Worm (Caenorhabditis elegans) whole organism, L4 larva: Measurements from ENCODE around the gene kcnl-1.

ENCODE experiments used
- D1046.2 ChIP-seq: fragments of 200-800 bp; sonication (Bioruptor generic); IDR thresholded peaks from 2 replicates; pipeline ENCODE4 v1.3.6; 2022; ENCODE audit warnings: missing genetic modification characterization, missing compliant biosample characterization
- F37D6.2 ChIP-seq: sonication (generic microtip); optimal IDR thresholded peaks from 2 replicates; lab custom pipeline; 2016; ENCODE audit warnings: mild to moderate bottlenecking, missing genetic modification characterization, missing compliant biosample characterization
- F44E2.7 ChIP-seq: fragments of 200-800 bp; sonication (Bioruptor generic); IDR thresholded peaks from 2 replicates; pipeline ENCODE4 v2.1.2; 2022; ENCODE audit warnings: missing genetic modification characterization, missing compliant biosample characterization
- F49E8.2 ChIP-seq: sonication (generic microtip); optimal IDR thresholded peaks from 2 replicates; lab custom pipeline; 2016; ENCODE audit warnings: missing compliant biosample characterization, mild to moderate bottlenecking, missing genetic modification characterization, borderline replicate concordance
- T20F7.1 ChIP-seq: fragments of 200-800 bp; sonication (Bioruptor generic); optimal IDR thresholded peaks from 2 replicates; lab custom pipeline; 2018; ENCODE audit warnings: mild to moderate bottlenecking, missing genetic modification characterization, missing compliant biosample characterization
- Y75B8A.6 ChIP-seq: fragments of 200-800 bp; sonication (Bioruptor generic); IDR thresholded peaks from 2 replicates; pipeline ENCODE4 v1.3.6; 2022; ENCODE audit warnings: missing genetic modification reagents, missing genetic modification characterization, missing compliant biosample characterization
- aha-1 ChIP-seq: fragments of 150-350 bp; peaks from one replicate; lab custom pipeline; 2014; ENCODE audit warnings: missing biosample characterization, missing genetic modification characterization
- ceh-62 ChIP-seq: sonication (generic microtip); optimal IDR thresholded peaks from 2 replicates; lab custom pipeline; 2017; ENCODE audit warnings: missing biosample characterization, missing genetic modification characterization
- daf-12 ChIP-seq: fragments of 150-350 bp; optimal IDR thresholded peaks from 2 replicates; lab custom pipeline; 2014; ENCODE audit warnings: missing biosample characterization, missing genetic modification reagents, missing genetic modification characterization
- daf-16 ChIP-seq, 3 experiments: sonication (generic microtip); optimal IDR thresholded peaks; 2 replicates each; lab custom pipeline; 2016 to 2017; ENCODE audit warnings: missing genetic modification characterization in 3 of 3, missing genetic modification reagents in 3 of 3, mild to moderate bottlenecking in 2 of 3, missing compliant biosample characterization in 2 of 3, missing biosample characterization in 1 of 3, moderate library complexity in 1 of 3
- dmd-6 ChIP-seq: fragments of 200-800 bp; sonication (Bioruptor generic); IDR thresholded peaks from 2 replicates; pipeline ENCODE4 v1.3.6; 2022; ENCODE audit warnings: missing genetic modification reagents, missing genetic modification characterization, missing compliant biosample characterization
- dmd-8 ChIP-seq: fragments of 200-800 bp; sonication (Bioruptor generic); IDR thresholded peaks from 2 replicates; pipeline ENCODE4 v1.3.6; 2022; ENCODE audit warnings: missing genetic modification characterization, missing compliant biosample characterization
- dpl-1 ChIP-seq: fragments of 150-350 bp; optimal IDR thresholded peaks from 2 replicates; lab custom pipeline; 2014; ENCODE audit warnings: missing biosample characterization, missing genetic modification reagents, missing genetic modification characterization
- egl-43 ChIP-seq: fragments of 200-800 bp; sonication (Bioruptor generic); IDR thresholded peaks from 2 replicates; pipeline ENCODE4 v1.3.6; 2022; ENCODE audit warnings: missing genetic modification reagents, missing genetic modification characterization, missing compliant biosample characterization
- hlh-11 ChIP-seq: fragments of 200-800 bp; sonication (Bioruptor generic); optimal IDR thresholded peaks from 2 replicates; lab custom pipeline; 2018; ENCODE audit warnings: mild to moderate bottlenecking, missing genetic modification characterization, missing compliant biosample characterization
- lim-7 ChIP-seq: fragments of 200-800 bp; sonication (Bioruptor generic); IDR thresholded peaks from 2 replicates; pipeline ENCODE4 v1.3.6; 2022; ENCODE audit warnings: missing genetic modification characterization, missing compliant biosample characterization
- lin-29 ChIP-seq: fragments of 200-800 bp; sonication (Bioruptor generic); IDR thresholded peaks from 2 replicates; pipeline ENCODE4 v1.3.6; 2022; ENCODE audit warnings: missing genetic modification reagents, missing genetic modification characterization, missing compliant biosample characterization
- lsy-2 ChIP-seq, 2 experiments: fragments of 150-350 bp in 1 of 2; sonication (generic microtip) in 1 of 2; optimal IDR thresholded peaks; 2 replicates each; lab custom pipeline; 2014 to 2017; ENCODE audit warnings: missing biosample characterization in 2 of 2, missing genetic modification characterization in 2 of 2
- madf-9 ChIP-seq: fragments of 200-800 bp; sonication (Bioruptor generic); conservative IDR thresholded peaks from 2 replicates; pipeline ENCODE4 v1.3.6; 2022; ENCODE audit warnings: missing genetic modification reagents, missing genetic modification characterization, missing compliant biosample characterization
- mdt-29 ChIP-seq: fragments of 200-800 bp; sonication (Bioruptor generic); IDR thresholded peaks from 2 replicates; pipeline ENCODE4 v1.3.6; 2022; ENCODE audit warnings: missing genetic modification reagents, missing genetic modification characterization, missing compliant biosample characterization
- nhr-102 ChIP-seq: sonication (generic microtip); optimal IDR thresholded peaks from 2 replicates; lab custom pipeline; 2016; ENCODE audit warnings: mild to moderate bottlenecking, missing genetic modification characterization, moderate library complexity, missing compliant biosample characterization
- nhr-41 ChIP-seq: fragments of 200-800 bp; sonication (Bioruptor generic); IDR thresholded peaks from 2 replicates; pipeline ENCODE4 v1.3.6; 2022; ENCODE audit warnings: missing genetic modification reagents, missing genetic modification characterization, missing compliant biosample characterization
- nhr-42 ChIP-seq: fragments of 200-800 bp; sonication (Bioruptor generic); IDR thresholded peaks from 2 replicates; pipeline ENCODE4 v1.3.6; 2022; ENCODE audit warnings: missing genetic modification characterization, missing compliant biosample characterization
- nhr-6 ChIP-seq: fragments of 150-350 bp; optimal IDR thresholded peaks from 2 replicates; lab custom pipeline; 2014; ENCODE audit warnings: missing biosample characterization, missing genetic modification characterization
- pha-4 ChIP-seq, 2 experiments: fragments of 150-350 bp in 1 of 2; fragments of 200-800 bp in 1 of 2; sonication (Bioruptor generic) in 1 of 2; IDR thresholded peaks in 1 of 2; optimal IDR thresholded peaks in 1 of 2; 2 replicates each; pipeline versions ENCODE4 v1.3.6 to Lab custom; 2014 to 2022; ENCODE audit warnings: missing genetic modification characterization in 2 of 2, missing genetic modification reagents in 2 of 2, missing biosample characterization in 1 of 2, missing compliant biosample characterization in 1 of 2
- php-3 ChIP-seq: fragments of 200-800 bp; sonication (Bioruptor generic); IDR thresholded peaks from 2 replicates; pipeline ENCODE4 v1.3.6; 2022; ENCODE audit warnings: missing genetic modification reagents, missing genetic modification characterization, missing compliant biosample characterization
- set-16 ChIP-seq: fragments of 200-800 bp; sonication (Bioruptor generic); IDR thresholded peaks from 2 replicates; pipeline ENCODE4 v1.3.6; 2022; ENCODE audit warnings: missing genetic modification reagents, missing genetic modification characterization, missing compliant biosample characterization
- skn-1 ChIP-seq: fragments of 150-350 bp; optimal IDR thresholded peaks from 2 replicates; lab custom pipeline; 2014; ENCODE audit warnings: missing biosample characterization, missing genetic modification characterization
- snpc-4 ChIP-seq: fragments of 150-350 bp; optimal IDR thresholded peaks from 2 replicates; lab custom pipeline; 2014; ENCODE audit warnings: missing biosample characterization, missing genetic modification characterization
- spr-3 ChIP-seq: fragments of 200-800 bp; sonication (Bioruptor generic); optimal IDR thresholded peaks from 2 replicates; lab custom pipeline; 2018; ENCODE audit warnings: mild to moderate bottlenecking, missing genetic modification characterization, missing compliant biosample characterization
- unc-39 ChIP-seq: sonication (generic microtip); optimal IDR thresholded peaks from 2 replicates; lab custom pipeline; 2017; ENCODE audit warnings: missing biosample characterization, missing genetic modification characterization
- unc-62 ChIP-seq, 3 experiments: fragments of 150-350 bp in 1 of 3; sonication (generic microtip); optimal IDR thresholded peaks in 2 of 3; peaks in 1 of 3; 1 replicate in 1 of 3; 2 replicates in 2 of 3; lab custom pipeline; 2014 to 2017; ENCODE audit warnings: missing biosample characterization in 3 of 3, missing genetic modification characterization in 3 of 3, missing genetic modification reagents in 3 of 3, missing genotype in 1 of 3
- vab-7 ChIP-seq: fragments of 200-800 bp; sonication (Bioruptor generic); IDR thresholded peaks from 2 replicates; pipeline ENCODE4 v1.3.6; 2022; ENCODE audit warnings: missing genetic modification reagents, missing genetic modification characterization, missing compliant biosample characterization
- zfp-3 ChIP-seq: fragments of 200-800 bp; sonication (Bioruptor generic); conservative IDR thresholded peaks from 2 replicates; pipeline ENCODE4 v1.3.6; 2022; ENCODE audit warnings: missing genetic modification reagents, missing genetic modification characterization, missing compliant biosample characterization

Gene kcnl-1

ce11 chrV:19570102-19570501 lies 4.9 kb downstream of the kcnl-1 start:
- TF ChIP-seq F49E8.2, result no peak
- no peak for TF ChIP-seq nhr-42 (GFP tag; lab: Robert Waterston, UW)
- TF ChIP-seq, all 104 proteins: peak for 0

- TF ChIP-seq zfp-3 (GFP tag; lab: Robert Waterston, UW) (no peak), ceh-62 (tag; lab: Kevin White, UChicago) (no peak), F37D6.2 (no peak), skn-1 (tag; lab: Kevin White, UChicago) (no peak), pha-4 (GFP tag; IDR thresholded peaks at IDR 0.05; lab: Robert Waterston, UW) (no peak), pha-4 (tag; optimal IDR thresholded peaks at IDR 0.05; lab: Kevin White, UChicago) (no peak), madf-9 (GFP tag; lab: Robert Waterston, UW) (no peak), lsy-2 (tag; optimal IDR thresholded peaks at IDR 0.05; lab: Kevin White, UChicago) (no peak), nhr-102 (tag; lab: Kevin White, UChicago) (no peak), php-3 (no peak), spr-3 (no peak), snpc-4 (tag; lab: Kevin White, UChicago) (no peak), daf-16 (GFP tag; optimal IDR thresholded peaks at IDR 0.05; lab: Kevin White, UChicago) (no peak), daf-16 (tag; optimal IDR thresholded peaks at IDR 0.05; lab: Kevin White, UChicago) (no peak), lim-7 (no peak), dpl-1 (GFP tag; lab: Kevin White, UChicago) (no peak), D1046.2 (no peak), lin-29 (GFP tag; lab: Robert Waterston, UW) (no peak)
Measured at ce11 chrV:19579509-19579908, 14.3 kb downstream of the kcnl-1 start.

- TF ChIP-seq nhr-42 (GFP tag; lab: Robert Waterston, UW), result no peak
- no peak for TF ChIP-seq F44E2.7 (GFP tag; lab: Robert Waterston, UW)
- no peak for TF ChIP-seq T20F7.1 (GFP tag; lab: Kevin White, UChicago)
- peak; percentile 78 for TF ChIP-seq aha-1 (tag; lab: Kevin White, UChicago)
- no peak for TF ChIP-seq vab-7 (GFP tag; lab: Robert Waterston, UW)
- no peak for TF ChIP-seq nhr-41 (GFP tag; lab: Robert Waterston, UW)
Measured at ce11 chrV:19582256-19582655, 17.1 kb downstream of the kcnl-1 start.

- TF ChIP-seq unc-39 (tag; lab: Kevin White, UChicago), result no peak
- no peak for TF ChIP-seq lim-7
- no peak for TF ChIP-seq spr-3
- TF ChIP-seq dmd-8 (GFP tag; lab: Robert Waterston, UW), result no peak
- TF ChIP-seq hlh-11 (tag; lab: Kevin White, UChicago), result no peak
- no peak for TF ChIP-seq daf-12 (tag; lab: Kevin White, UChicago)
- peak; percentile 95 for TF ChIP-seq set-16 (GFP tag; lab: Robert Waterston, UW)
- 0 out of 2 replicates have a peak, but pooled peaks have one; percentile 53 for TF ChIP-seq egl-43 (GFP tag; lab: Robert Waterston, UW)
- no peak for TF ChIP-seq Y75B8A.6 (GFP tag; lab: Robert Waterston, UW)
- peak in 1 of 2 experiments; percentile 49 for TF ChIP-seq unc-62 (GFP tag; optimal IDR thresholded peaks at IDR 0.05 in 1 of 2; lab: Kevin White, UChicago)
- no peak for TF ChIP-seq unc-62 (tag; optimal IDR thresholded peaks at IDR 0.05; lab: Kevin White, UChicago)
- TF ChIP-seq dmd-6 (GFP tag; lab: Robert Waterston, UW), result no peak
- TF ChIP-seq nhr-6 (tag; lab: Kevin White, UChicago), result no peak
Measured at ce11 chrV:19590826-19591225, 25.6 kb downstream of the kcnl-1 start.

- TF ChIP-seq aha-1 (tag; lab: Kevin White, UChicago) (peak; percentile 96), mdt-29 (GFP tag; lab: Robert Waterston, UW) (no peak)
Measured at ce11 chrV:19599087-19599486, 33.9 kb downstream of the kcnl-1 start.
